Fruit fly (Drosophila melanogaster) whole organism, embryonic: ENCODE measurements around the gene TpnC25D.

Source experiments
- Bdp1 ChIP-seq: fragments of 200-800 bp; sonication (Bioruptor generic); optimal IDR thresholded peaks from 3 replicates; lab custom pipeline; 2016; ENCODE audit warnings: missing biosample characterization, missing genetic modification characterization
- Bgb ChIP-seq: fragments of 200-800 bp; sonication (Bioruptor generic); IDR thresholded peaks from 2 replicates; pipeline ENCODE4 v1.3.6; 2022; ENCODE audit warnings: missing biosample characterization, missing genetic modification characterization; ENCODE audit not compliant: partially characterized antibody
- CG10366 ChIP-seq: fragments of 200-800 bp; sonication (Bioruptor generic); IDR thresholded peaks from 2 replicates; pipeline ENCODE4 v1.3.6; 2022; ENCODE audit warnings: missing biosample characterization, missing genetic modification characterization
- CG10462 ChIP-seq: fragments of 200-800 bp; sonication (Bioruptor generic); optimal IDR thresholded peaks from 2 replicates; lab custom pipeline; 2016; ENCODE audit warnings: missing biosample characterization, missing genetic modification characterization
- CG11247 ChIP-seq: fragments of 200-800 bp; sonication (Bioruptor generic); IDR thresholded peaks from 2 replicates; pipeline ENCODE4 v1.3.6; 2022; ENCODE audit warnings: missing biosample characterization, missing genetic modification characterization
- CG11398 ChIP-seq: fragments of 200-800 bp; sonication (Bioruptor generic); optimal IDR thresholded peaks from 2 replicates; lab custom pipeline; 2016; ENCODE audit warnings: missing biosample characterization, missing genetic modification characterization
- CG12155 ChIP-seq: fragments of 200-800 bp; sonication (Bioruptor generic); optimal IDR thresholded peaks from 3 replicates; lab custom pipeline; 2016; ENCODE audit warnings: missing biosample characterization, missing genetic modification characterization
- CG12659 ChIP-seq: fragments of 200-800 bp; sonication (Bioruptor generic); optimal IDR thresholded peaks from 3 replicates; lab custom pipeline; 2017; ENCODE audit warnings: mild to moderate bottlenecking, missing biosample characterization, missing genetic modification reagents, missing genetic modification characterization
- CG13775 ChIP-seq: fragments of 200-800 bp; sonication (Bioruptor generic); optimal IDR thresholded peaks from 3 replicates; lab custom pipeline; 2017; ENCODE audit warnings: missing biosample characterization, mild to moderate bottlenecking, missing genetic modification characterization
- CG14965 ChIP-seq: fragments of 200-800 bp; sonication (Bioruptor generic); optimal IDR thresholded peaks from 2 replicates; lab custom pipeline; 2016; ENCODE audit warnings: missing biosample characterization, missing genetic modification characterization, borderline replicate concordance
- CG15269 ChIP-seq: fragments of 200-800 bp; sonication (Bioruptor generic); optimal IDR thresholded peaks from 2 replicates; lab custom pipeline; 2018; ENCODE audit warnings: missing biosample characterization, mild to moderate bottlenecking, missing genetic modification characterization, moderate library complexity
- CG1602 ChIP-seq: fragments of 200-800 bp; sonication (Bioruptor generic); optimal IDR thresholded peaks from 3 replicates; lab custom pipeline; 2016; ENCODE audit warnings: missing biosample characterization, missing genetic modification characterization
- CG17328 ChIP-seq: fragments of 200-800 bp; sonication (Bioruptor generic); IDR thresholded peaks from 2 replicates; pipeline ENCODE4 v1.3.6; 2022; ENCODE audit warnings: missing biosample characterization, missing genetic modification characterization
- CG2116 ChIP-seq: fragments of 200-800 bp; sonication (Bioruptor generic); optimal IDR thresholded peaks from 3 replicates; lab custom pipeline; 2018; ENCODE audit warnings: missing biosample characterization, mild to moderate bottlenecking, missing genetic modification characterization
- CG2199 ChIP-seq: fragments of 200-800 bp; sonication (Bioruptor generic); IDR thresholded peaks from 3 replicates; pipeline ENCODE4 v1.3.6; 2022; ENCODE audit warnings: missing biosample characterization, missing genetic modification characterization
- CG4282 ChIP-seq: fragments of 200-800 bp; sonication (Bioruptor generic); optimal IDR thresholded peaks from 2 replicates; lab custom pipeline; 2016; ENCODE audit warnings: missing biosample characterization, missing genetic modification characterization
- CG4328 ChIP-seq: fragments of 200-800 bp; sonication (Bioruptor generic); optimal IDR thresholded peaks from 3 replicates; lab custom pipeline; 2017; ENCODE audit warnings: missing biosample characterization, missing genetic modification reagents, missing genetic modification characterization
- CG4360 ChIP-seq: fragments of 200-800 bp; sonication (Bioruptor generic); IDR thresholded peaks from 2 replicates; pipeline ENCODE4 v1.3.6; 2022; ENCODE audit warnings: missing biosample characterization, missing genetic modification characterization
- CG4730 ChIP-seq: fragments of 200-800 bp; sonication (Bioruptor generic); IDR thresholded peaks from 2 replicates; pipeline ENCODE4 v1.3.6; 2022; ENCODE audit warnings: missing biosample characterization, missing genetic modification characterization
- CG6272 ChIP-seq: fragments of 200-800 bp; sonication (Bioruptor generic); IDR thresholded peaks from 2 replicates; pipeline ENCODE4 v1.3.6; 2022; ENCODE audit warnings: missing biosample characterization, missing genetic modification characterization
- Camta ChIP-seq: fragments of 200-800 bp; sonication (Bioruptor generic); optimal IDR thresholded peaks from 2 replicates; lab custom pipeline; 2016; ENCODE audit warnings: missing biosample characterization, missing genetic modification characterization
- Dbx ChIP-seq: fragments of 200-800 bp; sonication (Bioruptor generic); IDR thresholded peaks from 3 replicates; pipeline ENCODE4 v1.3.6; 2022; ENCODE audit warnings: missing biosample characterization, missing genetic modification characterization
- Dip2 ChIP-seq: fragments of 200-800 bp; sonication (Bioruptor generic); IDR thresholded peaks from 2 replicates; pipeline ENCODE4 v1.3.6; 2022; ENCODE audit warnings: missing biosample characterization, missing genetic modification characterization
- Gug ChIP-seq: fragments of 200-800 bp; sonication (Bioruptor generic); IDR thresholded peaks from 4 replicates; pipeline ENCODE4 v1.3.6; 2022; ENCODE audit warnings: missing biosample characterization, missing genetic modification characterization
- HmgD ChIP-seq: fragments of 200-800 bp; sonication (Bioruptor generic); optimal IDR thresholded peaks from 3 replicates; lab custom pipeline; 2016; ENCODE audit warnings: missing biosample characterization, missing genetic modification characterization
- MTF-1 ChIP-seq: fragments of 200-800 bp; sonication (Bioruptor generic); optimal IDR thresholded peaks from 2 replicates; lab custom pipeline; 2018; ENCODE audit warnings: missing biosample characterization, mild to moderate bottlenecking, missing genetic modification characterization, borderline replicate concordance
- Stat92E ChIP-seq, 3 experiments: fragments of >200 bp in 2 of 3; fragments of 200-800 bp in 1 of 3; sonication (Bioruptor generic) in 1 of 3; optimal IDR thresholded peaks; 2 replicates each; lab custom pipeline; 2017 to 2019; ENCODE audit warnings: missing biosample characterization in 3 of 3, missing genetic modification characterization in 3 of 3, mild to moderate bottlenecking in 1 of 3, moderate library complexity in 1 of 3
- TFAM ChIP-seq: fragments of 200-800 bp; sonication (Bioruptor generic); optimal IDR thresholded peaks from 2 replicates; lab custom pipeline; 2017; ENCODE audit warnings: missing biosample characterization, missing genetic modification characterization, inconsistent platforms
- Vsx1 ChIP-seq: fragments of 200-800 bp; sonication (Bioruptor generic); optimal IDR thresholded peaks from 2 replicates; lab custom pipeline; 2017; ENCODE audit warnings: missing biosample characterization, mild to moderate bottlenecking, missing genetic modification characterization, missing genetic modification reagents
- Xbp1 ChIP-seq: fragments of 200-800 bp; sonication (Bioruptor generic); optimal IDR thresholded peaks from 3 replicates; lab custom pipeline; 2016; ENCODE audit warnings: missing biosample characterization, mild to moderate bottlenecking, missing genetic modification characterization
- ara ChIP-seq: fragments of 200-800 bp; sonication (Bioruptor generic); IDR thresholded peaks from 2 replicates; pipeline ENCODE4 v1.3.6; 2022; ENCODE audit warnings: missing biosample characterization, missing genetic modification characterization
- chif ChIP-seq, 2 experiments: fragments of 200-800 bp; sonication (Bioruptor generic); optimal IDR thresholded peaks; 3 replicates each; lab custom pipeline; 2016; ENCODE audit warnings: missing biosample characterization in 2 of 2, missing genetic modification characterization in 2 of 2
- ci ChIP-seq: fragments of 200-800 bp; sonication (Bioruptor generic); IDR thresholded peaks from 3 replicates; pipeline ENCODE4 v1.3.6; 2022; ENCODE audit warnings: missing biosample characterization, missing genetic modification characterization
- corto ChIP-seq: fragments of 200-800 bp; sonication (Bioruptor generic); optimal IDR thresholded peaks from 2 replicates; lab custom pipeline; 2016; ENCODE audit warnings: missing biosample characterization, mild to moderate bottlenecking, missing genetic modification characterization, moderate library complexity
- h ChIP-seq: fragments of >200 bp; optimal IDR thresholded peaks from 2 replicates; lab custom pipeline; 2017
- ham ChIP-seq: fragments of 200-800 bp; sonication (Bioruptor generic); IDR thresholded peaks from 2 replicates; pipeline ENCODE4 v1.3.6; 2022; ENCODE audit warnings: missing biosample characterization, missing genetic modification characterization
- jigr1 ChIP-seq: fragments of 200-800 bp; sonication (Bioruptor generic); IDR thresholded peaks from 3 replicates; pipeline ENCODE4 v1.3.6; 2022; ENCODE audit warnings: missing biosample characterization, missing genetic modification characterization
- ken ChIP-seq: fragments of 200-800 bp; sonication (Bioruptor generic); IDR thresholded peaks from 3 replicates; pipeline ENCODE4 v1.3.6; 2022; ENCODE audit warnings: missing biosample characterization, missing genetic modification characterization
- lilli ChIP-seq: fragments of 200-800 bp; sonication (Bioruptor generic); optimal IDR thresholded peaks from 3 replicates; lab custom pipeline; 2016; ENCODE audit warnings: missing biosample characterization, missing genetic modification characterization
- lola ChIP-seq, 3 experiments: fragments of >200 bp in 2 of 3; fragments of 200-800 bp in 1 of 3; sonication (Bioruptor generic) in 1 of 3; optimal IDR thresholded peaks; 2 replicates each; lab custom pipeline; 2017 to 2019; ENCODE audit warnings: missing biosample characterization in 3 of 3, missing genetic modification characterization in 3 of 3, mild to moderate bottlenecking in 1 of 3, moderate library complexity in 1 of 3
- nerfin-2 ChIP-seq: fragments of 200-800 bp; sonication (Bioruptor generic); IDR thresholded peaks from 2 replicates; pipeline ENCODE4 v1.3.6; 2022; ENCODE audit warnings: missing biosample characterization, missing genetic modification characterization; ENCODE audit not compliant: partially characterized antibody
- nmo ChIP-seq: fragments of 200-800 bp; sonication (Bioruptor generic); optimal IDR thresholded peaks from 2 replicates; lab custom pipeline; 2018; ENCODE audit warnings: missing biosample characterization, mild to moderate bottlenecking, missing genetic modification characterization, moderate library complexity
- onecut ChIP-seq: fragments of 200-800 bp; sonication (Bioruptor generic); IDR thresholded peaks from 2 replicates; pipeline ENCODE4 v1.3.6; 2022; ENCODE audit warnings: missing biosample characterization, missing genetic modification characterization
- peb ChIP-seq: fragments of 200-800 bp; sonication (Bioruptor generic); IDR thresholded peaks from 2 replicates; pipeline ENCODE4 v1.3.6; 2022; ENCODE audit warnings: missing biosample characterization, missing genetic modification characterization
- prd ChIP-seq, 3 experiments: fragments of >200 bp in 2 of 3; fragments of 200-800 bp in 1 of 3; sonication (Bioruptor generic) in 1 of 3; optimal IDR thresholded peaks in 2 of 3; IDR thresholded peaks in 1 of 3; 2 replicates in 2 of 3; 3 replicates in 1 of 3; pipeline versions ENCODE4 v1.3.6 to Lab custom; 2017 to 2022; ENCODE audit warnings: missing biosample characterization in 1 of 3, missing genetic modification characterization in 1 of 3
- slbo ChIP-seq: fragments of 200-800 bp; sonication (Bioruptor generic); IDR thresholded peaks from 2 replicates; pipeline ENCODE4 v1.3.6; 2022; ENCODE audit warnings: missing biosample characterization, missing genetic modification characterization
- tap ChIP-seq: fragments of 200-800 bp; optimal IDR thresholded peaks from 3 replicates; lab custom pipeline; 2019; ENCODE audit warnings: missing biosample characterization, mild to moderate bottlenecking, missing genetic modification characterization, moderate library complexity
- tx ChIP-seq: fragments of 200-800 bp; sonication (Bioruptor generic); optimal IDR thresholded peaks from 2 replicates; lab custom pipeline; 2016; ENCODE audit warnings: missing biosample characterization, missing genetic modification characterization
- zfh2 ChIP-seq: fragments of 200-800 bp; sonication (Bioruptor generic); optimal IDR thresholded peaks from 2 replicates; lab custom pipeline; 2016; ENCODE audit warnings: missing biosample characterization, missing genetic modification characterization

Gene TpnC25D

DNA sequence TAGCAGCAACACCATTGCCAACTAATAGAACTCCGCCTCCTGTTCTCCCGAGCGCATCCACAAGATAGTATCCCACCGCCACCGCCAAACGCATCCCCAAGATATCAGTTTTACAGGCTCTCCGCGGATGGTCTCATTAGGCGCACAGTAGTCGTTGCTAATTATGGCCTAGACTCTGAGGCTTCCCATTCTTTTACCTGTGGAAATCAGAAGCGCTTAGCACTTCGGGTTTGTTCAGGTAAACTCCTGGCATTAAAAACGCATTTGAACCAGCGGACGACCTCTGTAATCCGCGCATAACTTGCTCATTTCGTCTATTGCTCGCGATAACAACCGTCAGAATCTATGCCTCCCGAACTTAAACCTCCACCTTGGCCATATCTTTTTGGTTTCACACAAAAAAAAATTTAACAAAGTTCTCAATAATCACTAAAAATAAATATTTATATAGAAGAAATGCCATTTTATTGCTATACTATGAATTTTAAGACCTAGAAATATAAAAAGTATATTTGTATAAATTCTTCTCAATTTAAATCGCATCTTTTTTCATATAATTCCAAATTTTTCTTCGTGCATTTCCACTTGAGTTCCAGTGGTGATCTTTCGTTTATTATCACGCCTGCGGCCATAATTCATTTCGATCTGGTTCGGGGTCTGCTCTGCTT lies 21.5 kb downstream of the TpnC25D start (continued):
- TF ChIP-seq Bdp1 (GFP tag; lab: Kevin White, UChicago) (no peak), chif (GFP tag; optimal IDR thresholded peaks at IDR 0.05; lab: Kevin White, UChicago) (peak in 1 of 2 experiments; percentile 19), zfh2 (GFP tag; lab: Kevin White, UChicago) (no peak), h (lab: Kevin White, UChicago) (no peak), Vsx1 (GFP tag; lab: Kevin White, UChicago) (peak; percentile 37), Stat92E (GFP tag; optimal IDR thresholded peaks at IDR 0.05; lab: Kevin White, UChicago) (no peak), prd (optimal IDR thresholded peaks at IDR 0.05; lab: Kevin White, UChicago) (no peak), prd (GFP tag; IDR thresholded peaks at IDR 0.05; lab: Robert Waterston, UW) (peak; percentile 60; the same call in 1 of the 3 replicates), CG12659 (GFP tag; lab: Kevin White, UChicago) (peak; percentile 33), CG13775 (peak; percentile 60), CG10462 (GFP tag; lab: Kevin White, UChicago) (no peak), CG4328 (GFP tag; lab: Kevin White, UChicago) (no peak), ci (GFP tag; lab: Robert Waterston, UW) (peak; percentile 63; the same call in 1 of the 3 replicates), nmo (GFP tag; lab: Kevin White, UChicago) (peak; percentile 84), ham (no peak), CG12155 (GFP tag; lab: Kevin White, UChicago) (peak; percentile 34), Dbx (GFP tag; lab: Robert Waterston, UW) (no peak), tx (GFP tag; lab: Kevin White, UChicago) (no peak), jigr1 (no peak), CG17328 (peak; percentile 70; the same call in 1 of the 2 replicates), Camta (GFP tag; lab: Kevin White, UChicago) (peak; percentile 16), Bgb (GFP tag; lab: Robert Waterston, UW) (no peak), lilli (GFP tag; lab: Kevin White, UChicago) (peak; percentile 38), tap (peak; percentile 55), CG11247 (GFP tag; lab: Robert Waterston, UW) (no peak), CG15269 (tag; lab: Kevin White, UChicago) (peak; percentile 50), CG11398 (GFP tag; lab: Kevin White, UChicago) (no peak), CG4282 (GFP tag; lab: Kevin White, UChicago) (no peak), ara (GFP tag; lab: Robert Waterston, UW) (peak; percentile 56; the same call in 1 of the 2 replicates), Xbp1 (GFP tag; lab: Kevin White, UChicago) (peak; percentile 22), CG6272 (GFP tag; lab: Robert Waterston, UW) (no peak), onecut (no peak), corto (GFP tag; lab: Kevin White, UChicago) (peak; percentile 1), peb (peak; percentile 45; the same call in 1 of the 2 replicates), CG10366 (GFP tag; lab: Robert Waterston, UW) (peak; percentile 25; the same call in 1 of the 2 replicates), ken (GFP tag; lab: Robert Waterston, UW) (no peak), slbo (GFP tag; lab: Robert Waterston, UW) (peak; percentile 19; the same call in 1 of the 2 replicates), lola (GFP tag; optimal IDR thresholded peaks at IDR 0.05; lab: Kevin White, UChicago) (peak in 1 of 3 experiments; percentile 92), CG14965 (GFP tag; lab: Kevin White, UChicago) (no peak), CG4360 (GFP tag; lab: Robert Waterston, UW) (no peak), MTF-1 (no peak), Gug (no peak; the same call in 3 of the 4 replicates), CG2199 (GFP tag; lab: Robert Waterston, UW) (no peak), HmgD (GFP tag; lab: Kevin White, UChicago) (no peak), TFAM (no peak), CG4730 (GFP tag; lab: Robert Waterston, UW) (peak; percentile 32; the same call in 1 of the 2 replicates), nerfin-2 (GFP tag; lab: Robert Waterston, UW) (no peak), Dip2 (no peak), CG2116 (peak; percentile 3), CG1602 (GFP tag; lab: Kevin White, UChicago) (peak; percentile 54)
